Worm (Caenorhabditis elegans) whole organism, mixed stage, embryonic: ENCODE measurements around the gene srh-69.

ENCODE experiments used
- M03D4.4 ChIP-seq: sonication (generic microtip); optimal IDR thresholded peaks from 2 replicates; lab custom pipeline; 2017; ENCODE audit warnings: mild to moderate bottlenecking, missing genetic modification characterization, missing compliant biosample characterization
- bed-3 ChIP-seq: fragments of 200-800 bp; sonication (Bioruptor generic); optimal IDR thresholded peaks from 3 replicates; lab custom pipeline; 2018; ENCODE audit warnings: mild to moderate bottlenecking, missing genetic modification characterization, moderate library complexity, missing compliant biosample characterization
- blmp-1 ChIP-seq: fragments of 150-350 bp; optimal IDR thresholded peaks from 2 replicates; lab custom pipeline; 2014; ENCODE audit warnings: missing biosample characterization, missing genetic modification characterization
- ceh-39 ChIP-seq: fragments of 150-350 bp; optimal IDR thresholded peaks from 2 replicates; lab custom pipeline; 2014; ENCODE audit warnings: missing biosample characterization, missing genetic modification characterization
- ceh-43 ChIP-seq: fragments of 200-800 bp; sonication (Bioruptor generic); optimal IDR thresholded peaks from 2 replicates; lab custom pipeline; 2018; ENCODE audit warnings: mild to moderate bottlenecking, missing genetic modification characterization, moderate library complexity, missing compliant biosample characterization
- ceh-83 ChIP-seq: fragments of 200-800 bp; sonication (Bioruptor generic); optimal IDR thresholded peaks from 2 replicates; lab custom pipeline; 2018; ENCODE audit warnings: mild to moderate bottlenecking, missing genetic modification characterization, missing compliant biosample characterization
- ces-1 ChIP-seq: fragments of 150-350 bp; optimal IDR thresholded peaks from 2 replicates; lab custom pipeline; 2014; ENCODE audit warnings: missing biosample characterization, missing genetic modification reagents, missing genetic modification characterization
- cnd-1 ChIP-seq: fragments of 200-800 bp; sonication (Bioruptor generic); optimal IDR thresholded peaks from 2 replicates; lab custom pipeline; 2018; ENCODE audit warnings: mild to moderate bottlenecking, missing genetic modification characterization, missing compliant biosample characterization
- drap-1 ChIP-seq: fragments of 200-800 bp; sonication (Bioruptor generic); optimal IDR thresholded peaks from 3 replicates; lab custom pipeline; 2018; ENCODE audit warnings: mild to moderate bottlenecking, missing genetic modification characterization, missing compliant biosample characterization
- elt-1 ChIP-seq: sonication (generic microtip); optimal IDR thresholded peaks from 2 replicates; lab custom pipeline; 2017; ENCODE audit warnings: missing genetic modification characterization, mild to moderate bottlenecking, missing compliant biosample characterization, antibody characterized with exemption, moderate library complexity, borderline replicate concordance; ENCODE audit not compliant: insufficient read depth
- elt-3 ChIP-seq: fragments of 150-350 bp; optimal IDR thresholded peaks from 2 replicates; lab custom pipeline; 2014; ENCODE audit warnings: missing biosample characterization, missing genetic modification characterization
- flh-1 ChIP-seq: fragments of 200-800 bp; sonication (Bioruptor generic); optimal IDR thresholded peaks from 2 replicates; lab custom pipeline; 2018; ENCODE audit warnings: mild to moderate bottlenecking, missing genetic modification characterization, moderate library complexity, missing compliant biosample characterization
- ham-2 ChIP-seq: fragments of 200-800 bp; sonication (Bioruptor generic); optimal IDR thresholded peaks from 2 replicates; lab custom pipeline; 2018; ENCODE audit warnings: mild to moderate bottlenecking, missing genetic modification characterization, missing compliant biosample characterization
- hlh-1 ChIP-seq: fragments of 150-350 bp; optimal IDR thresholded peaks from 2 replicates; lab custom pipeline; 2014; ENCODE audit warnings: missing biosample characterization, missing genetic modification reagents, missing genetic modification characterization
- lin-13 ChIP-seq: fragments of 150-350 bp; optimal IDR thresholded peaks from 2 replicates; lab custom pipeline; 2014; ENCODE audit warnings: missing biosample characterization, missing genetic modification characterization
- lin-32 ChIP-seq: fragments of 200-800 bp; sonication (Bioruptor generic); optimal IDR thresholded peaks from 2 replicates; lab custom pipeline; 2018; ENCODE audit warnings: mild to moderate bottlenecking, missing genetic modification characterization, missing compliant biosample characterization
- lsy-2 ChIP-seq: fragments of 150-350 bp; optimal IDR thresholded peaks from 2 replicates; lab custom pipeline; 2014; ENCODE audit warnings: missing biosample characterization, missing genetic modification characterization
- mab-5 ChIP-seq: fragments of 150-350 bp; optimal IDR thresholded peaks from 2 replicates; lab custom pipeline; 2014; ENCODE audit warnings: missing biosample characterization, missing genetic modification characterization
- mep-1 ChIP-seq: fragments of 150-350 bp; optimal IDR thresholded peaks from 2 replicates; lab custom pipeline; 2017; ENCODE audit warnings: missing biosample characterization, missing genetic modification reagents, missing genetic modification characterization, inconsistent platforms
- mls-2 ChIP-seq: sonication (generic microtip); optimal IDR thresholded peaks from 2 replicates; lab custom pipeline; 2016; ENCODE audit warnings: mild to moderate bottlenecking, missing genetic modification characterization, moderate library complexity, missing compliant biosample characterization
- nhr-12 ChIP-seq: fragments of 150-350 bp; optimal IDR thresholded peaks from 2 replicates; lab custom pipeline; 2014; ENCODE audit warnings: missing biosample characterization, missing genetic modification characterization
- nhr-2 ChIP-seq: fragments of 150-350 bp; optimal IDR thresholded peaks from 2 replicates; lab custom pipeline; 2014; ENCODE audit warnings: missing biosample characterization, missing genetic modification characterization
- nhr-237 ChIP-seq: fragments of 150-350 bp; optimal IDR thresholded peaks from 2 replicates; lab custom pipeline; 2014; ENCODE audit warnings: missing biosample characterization, missing genetic modification characterization
- nhr-28 ChIP-seq: fragments of 150-350 bp; optimal IDR thresholded peaks from 2 replicates; lab custom pipeline; 2014; ENCODE audit warnings: missing biosample characterization, missing genetic modification characterization
- nhr-76 ChIP-seq: sonication (generic microtip); optimal IDR thresholded peaks from 2 replicates; lab custom pipeline; 2017; ENCODE audit warnings: missing biosample characterization, missing genetic modification characterization
- pha-4 ChIP-seq: fragments of 150-350 bp; optimal IDR thresholded peaks from 2 replicates; lab custom pipeline; 2018; ENCODE audit warnings: missing biosample characterization, missing genetic modification reagents, missing genetic modification characterization
- sem-2 ChIP-seq: fragments of 200-800 bp; sonication (Bioruptor generic); optimal IDR thresholded peaks from 2 replicates; lab custom pipeline; 2018; ENCODE audit warnings: mild to moderate bottlenecking, missing genetic modification characterization, missing compliant biosample characterization
- snpc-4 ChIP-seq: fragments of 150-350 bp; optimal IDR thresholded peaks from 2 replicates; lab custom pipeline; 2014; ENCODE audit warnings: missing biosample characterization, missing genetic modification characterization
- tbx-8 ChIP-seq: fragments of 200-800 bp; sonication (Bioruptor generic); optimal IDR thresholded peaks from 2 replicates; lab custom pipeline; 2018; ENCODE audit warnings: mild to moderate bottlenecking, missing genetic modification characterization, moderate library complexity, missing compliant biosample characterization
- unc-120 ChIP-seq: sonication (generic microtip); optimal IDR thresholded peaks from 2 replicates; lab custom pipeline; 2017; ENCODE audit warnings: missing genetic modification characterization, missing compliant biosample characterization; ENCODE audit not compliant: poor library complexity, severe bottlenecking
- unc-39 ChIP-seq: fragments of 150-350 bp; optimal IDR thresholded peaks from 2 replicates; lab custom pipeline; 2014; ENCODE audit warnings: missing biosample characterization, missing genetic modification characterization
- unc-62 ChIP-seq: fragments of 150-350 bp; optimal IDR thresholded peaks from 2 replicates; lab custom pipeline; 2014; ENCODE audit warnings: missing biosample characterization, missing genetic modification reagents, missing genetic modification characterization
- zip-8 ChIP-seq: fragments of 150-350 bp; optimal IDR thresholded peaks from 2 replicates; lab custom pipeline; 2014; ENCODE audit warnings: missing biosample characterization, missing genetic modification characterization

Gene srh-69

ce11 chrII:12546413-12546812 is 31.9 kb upstream of the srh-69 start, which contains the start of the genes F49C5.5 and F49C5.10:
Gene F49C5.5 (minus strand): TSS chrII:12546513.
Gene F49C5.10 (plus strand): TSS chrII:12546756.
- TF ChIP-seq mep-1 (tag; lab: Kevin White, UChicago) (no peak), zip-8 (tag; lab: Kevin White, UChicago) (no peak), unc-62 (GFP tag; lab: Kevin White, UChicago) (no peak), lin-32 (GFP tag; lab: Kevin White, UChicago) (no peak), lin-13 (tag; lab: Kevin White, UChicago) (no peak), M03D4.4 (tag; lab: Kevin White, UChicago) (no peak), nhr-76 (tag; lab: Kevin White, UChicago) (no peak), bed-3 (GFP tag; lab: Kevin White, UChicago) (no peak), sem-2 (no peak), ham-2 (no peak), drap-1 (GFP tag; lab: Kevin White, UChicago) (no peak), ceh-43 (GFP tag; lab: Kevin White, UChicago) (no peak), elt-3 (tag; lab: Kevin White, UChicago) (no peak), nhr-28 (tag; lab: Kevin White, UChicago) (no peak), nhr-12 (tag; lab: Kevin White, UChicago) (no peak), nhr-2 (tag; lab: Kevin White, UChicago) (no peak)

ce11 chrII:12544533-12544932 is 30.0 kb upstream of the srh-69 start, which contains the start of gene F49C5.9:
Gene F49C5.9 (minus strand): TSS chrII:12544633.
- TF ChIP-seq pha-4 (tag; lab: Kevin White, UChicago) (no peak), M03D4.4 (tag; lab: Kevin White, UChicago) (no peak), mep-1 (tag; lab: Kevin White, UChicago) (no peak), cnd-1 (no peak), ham-2 (no peak), mab-5 (tag; lab: Kevin White, UChicago) (no peak), bed-3 (GFP tag; lab: Kevin White, UChicago) (no peak), nhr-76 (tag; lab: Kevin White, UChicago) (no peak), elt-1 (no peak), lsy-2 (tag; lab: Kevin White, UChicago) (no peak), nhr-237 (tag; lab: Kevin White, UChicago) (no peak), tbx-8 (GFP tag; lab: Kevin White, UChicago) (no peak), ceh-83 (GFP tag; lab: Kevin White, UChicago) (no peak)

- TF ChIP-seq elt-3 (tag; lab: Kevin White, UChicago) (no peak), nhr-2 (tag; lab: Kevin White, UChicago) (no peak), elt-1 (no peak), zip-8 (tag; lab: Kevin White, UChicago) (no peak), pha-4 (tag; lab: Kevin White, UChicago) (no peak), mls-2 (no peak), nhr-28 (tag; lab: Kevin White, UChicago) (no peak), unc-39 (tag; lab: Kevin White, UChicago) (no peak), cnd-1 (no peak), ces-1 (GFP tag; lab: Kevin White, UChicago) (no peak), blmp-1 (tag; lab: Kevin White, UChicago) (no peak), tbx-8 (GFP tag; lab: Kevin White, UChicago) (no peak), mep-1 (tag; lab: Kevin White, UChicago) (no peak), ceh-83 (GFP tag; lab: Kevin White, UChicago) (no peak), nhr-237 (tag; lab: Kevin White, UChicago) (no peak), ceh-39 (tag; lab: Kevin White, UChicago) (no peak), lsy-2 (tag; lab: Kevin White, UChicago) (no peak), nhr-12 (tag; lab: Kevin White, UChicago) (no peak)
Measured at ce11 chrII:12542594-12542997, 28.1 kb upstream of the srh-69 start.

ce11 chrII:12539395-12539794 is 24.9 kb upstream of the srh-69 start:
- TF ChIP-seq unc-62 (GFP tag; lab: Kevin White, UChicago), result no peak
- TF ChIP-seq pha-4 (tag; lab: Kevin White, UChicago), result no peak
- no peak for TF ChIP-seq elt-1
- TF ChIP-seq unc-120 (tag; lab: Kevin White, UChicago), result no peak
- no peak for TF ChIP-seq nhr-76 (tag; lab: Kevin White, UChicago)
- no peak for TF ChIP-seq blmp-1 (tag; lab: Kevin White, UChicago)
- no peak for TF ChIP-seq unc-39 (tag; lab: Kevin White, UChicago)
- no peak for TF ChIP-seq lsy-2 (tag; lab: Kevin White, UChicago)
- TF ChIP-seq ceh-43 (GFP tag; lab: Kevin White, UChicago), result no peak
- TF ChIP-seq lin-13 (tag; lab: Kevin White, UChicago), result no peak
- no peak for TF ChIP-seq elt-3 (tag; lab: Kevin White, UChicago)
- no peak for TF ChIP-seq bed-3 (GFP tag; lab: Kevin White, UChicago)
- TF ChIP-seq hlh-1, result no peak
- no peak for TF ChIP-seq drap-1 (GFP tag; lab: Kevin White, UChicago)
- no peak for TF ChIP-seq flh-1 (GFP tag; lab: Kevin White, UChicago)
- TF ChIP-seq snpc-4 (tag; lab: Kevin White, UChicago), result no peak
- TF ChIP-seq nhr-28 (tag; lab: Kevin White, UChicago), result no peak
- TF ChIP-seq ceh-39 (tag; lab: Kevin White, UChicago), result no peak
